Worm (Caenorhabditis elegans) whole organism, L4 larva: ENCODE measurements around the gene C14A4.6.

ENCODE experiments used
- F44E2.7 ChIP-seq: fragments of 200-800 bp; sonication (Bioruptor generic); IDR thresholded peaks from 2 replicates; pipeline ENCODE4 v2.1.2; 2022; ENCODE audit warnings: missing genetic modification characterization, missing compliant biosample characterization
- F49E8.2 ChIP-seq: sonication (generic microtip); optimal IDR thresholded peaks from 2 replicates; lab custom pipeline; 2016; ENCODE audit warnings: missing compliant biosample characterization, mild to moderate bottlenecking, missing genetic modification characterization, borderline replicate concordance
- R02D3.7 ChIP-seq: fragments of 150-350 bp; sonication (generic microtip); optimal IDR thresholded peaks from 3 replicates; lab custom pipeline; 2014; ENCODE audit warnings: missing biosample characterization, missing genetic modification characterization
- T26A8.4 ChIP-seq: fragments of 200-800 bp; sonication (Bioruptor generic); IDR thresholded peaks from 2 replicates; pipeline ENCODE4 v1.3.6; 2022; ENCODE audit warnings: missing genetic modification characterization, missing compliant biosample characterization
- Y105C5A.15 ChIP-seq: fragments of 200-800 bp; sonication (Bioruptor generic); IDR thresholded peaks from 2 replicates; pipeline ENCODE4 v1.3.6; 2022; ENCODE audit warnings: missing genetic modification characterization, missing compliant biosample characterization
- aha-1 ChIP-seq: fragments of 150-350 bp; peaks from one replicate; lab custom pipeline; 2014; ENCODE audit warnings: missing biosample characterization, missing genetic modification characterization
- aly-2 ChIP-seq: sonication (generic microtip); optimal IDR thresholded peaks from 2 replicates; lab custom pipeline; 2018; ENCODE audit warnings: missing biosample characterization, missing genetic modification characterization
- ceh-28 ChIP-seq: fragments of 150-350 bp; optimal IDR thresholded peaks from 2 replicates; lab custom pipeline; 2014; ENCODE audit warnings: missing biosample characterization, missing genetic modification reagents, missing genetic modification characterization
- ceh-32 ChIP-seq: sonication (generic microtip); optimal IDR thresholded peaks from 2 replicates; lab custom pipeline; 2016; ENCODE audit warnings: mild to moderate bottlenecking, missing genetic modification characterization, missing compliant biosample characterization; ENCODE audit not compliant: poor library complexity
- cey-2 ChIP-seq: sonication (generic microtip); optimal IDR thresholded peaks from 3 replicates; lab custom pipeline; 2017; ENCODE audit warnings: missing genetic modification characterization, mild to moderate bottlenecking, missing compliant biosample characterization, antibody characterized with exemption, borderline replicate concordance; ENCODE audit not compliant: insufficient read depth
- ctbp-1 ChIP-seq: fragments of 200-800 bp; sonication (Bioruptor generic); IDR thresholded peaks from 2 replicates; pipeline ENCODE4 v1.3.6; 2022; ENCODE audit warnings: missing genetic modification reagents, missing genetic modification characterization, missing compliant biosample characterization
- daf-16 ChIP-seq, 3 experiments: sonication (generic microtip); optimal IDR thresholded peaks; 2 replicates each; lab custom pipeline; 2016 to 2017; ENCODE audit warnings: missing genetic modification characterization in 3 of 3, missing genetic modification reagents in 3 of 3, mild to moderate bottlenecking in 2 of 3, missing compliant biosample characterization in 2 of 3, missing biosample characterization in 1 of 3, moderate library complexity in 1 of 3
- daf-19 ChIP-seq: fragments of 200-800 bp; sonication (Bioruptor generic); conservative IDR thresholded peaks from 2 replicates; pipeline ENCODE4 v1.3.6; 2022; ENCODE audit warnings: missing genetic modification characterization, missing compliant biosample characterization
- dmd-9 ChIP-seq: fragments of 200-800 bp; sonication (Bioruptor generic); IDR thresholded peaks from 2 replicates; pipeline ENCODE4 v1.3.6; 2022; ENCODE audit warnings: missing genetic modification reagents, missing genetic modification characterization, missing compliant biosample characterization
- dve-1 ChIP-seq: sonication (generic microtip); optimal IDR thresholded peaks from 2 replicates; lab custom pipeline; 2017; ENCODE audit warnings: antibody characterized with exemption, mild to moderate bottlenecking, missing genetic modification characterization, missing compliant biosample characterization; ENCODE audit not compliant: insufficient read depth
- egl-43 ChIP-seq: fragments of 200-800 bp; sonication (Bioruptor generic); IDR thresholded peaks from 2 replicates; pipeline ENCODE4 v1.3.6; 2022; ENCODE audit warnings: missing genetic modification reagents, missing genetic modification characterization, missing compliant biosample characterization
- hlh-11 ChIP-seq: fragments of 200-800 bp; sonication (Bioruptor generic); optimal IDR thresholded peaks from 2 replicates; lab custom pipeline; 2018; ENCODE audit warnings: mild to moderate bottlenecking, missing genetic modification characterization, missing compliant biosample characterization
- hlh-30 ChIP-seq: sonication (generic microtip); optimal IDR thresholded peaks from 2 replicates; lab custom pipeline; 2017; ENCODE audit warnings: antibody characterized with exemption, mild to moderate bottlenecking, missing genetic modification characterization, missing compliant biosample characterization; ENCODE audit not compliant: insufficient read depth
- hmg-1.1 ChIP-seq: fragments of 200-800 bp; sonication (Bioruptor generic); IDR thresholded peaks from 2 replicates; pipeline ENCODE4 v1.3.6; 2022; ENCODE audit warnings: missing genetic modification reagents, missing genetic modification characterization, missing compliant biosample characterization
- jun-1 ChIP-seq: fragments of 150-350 bp; optimal IDR thresholded peaks from 2 replicates; lab custom pipeline; 2014; ENCODE audit warnings: missing biosample characterization, missing genetic modification reagents, missing genetic modification characterization
- lin-1 ChIP-seq: fragments of 200-800 bp; sonication (Bioruptor generic); IDR thresholded peaks from 2 replicates; pipeline ENCODE4 v1.3.6; 2022; ENCODE audit warnings: missing genetic modification reagents, missing genetic modification characterization, missing compliant biosample characterization
- lin-29 ChIP-seq: fragments of 200-800 bp; sonication (Bioruptor generic); IDR thresholded peaks from 2 replicates; pipeline ENCODE4 v1.3.6; 2022; ENCODE audit warnings: missing genetic modification reagents, missing genetic modification characterization, missing compliant biosample characterization
- lin-39 ChIP-seq: fragments of 150-350 bp; optimal IDR thresholded peaks from 2 replicates; lab custom pipeline; 2014; ENCODE audit warnings: missing biosample characterization, missing genetic modification reagents, missing genetic modification characterization
- lir-3 ChIP-seq: sonication (generic microtip); optimal IDR thresholded peaks from 2 replicates; lab custom pipeline; 2016; ENCODE audit warnings: mild to moderate bottlenecking, missing genetic modification characterization, missing compliant biosample characterization
- madf-9 ChIP-seq: fragments of 200-800 bp; sonication (Bioruptor generic); conservative IDR thresholded peaks from 2 replicates; pipeline ENCODE4 v1.3.6; 2022; ENCODE audit warnings: missing genetic modification reagents, missing genetic modification characterization, missing compliant biosample characterization
- mep-1 ChIP-seq: fragments of 150-350 bp; sonication (generic microtip); optimal IDR thresholded peaks from 3 replicates; lab custom pipeline; 2014; ENCODE audit warnings: missing biosample characterization, missing genetic modification characterization
- mes-2 ChIP-seq: sonication (generic microtip); optimal IDR thresholded peaks from 2 replicates; lab custom pipeline; 2016; ENCODE audit warnings: missing genotype, mild to moderate bottlenecking, missing genetic modification characterization, missing compliant biosample characterization; ENCODE audit not compliant: poor library complexity, severe bottlenecking
- mxl-3 ChIP-seq: fragments of 200-800 bp; sonication (Bioruptor generic); optimal IDR thresholded peaks from 2 replicates; lab custom pipeline; 2018; ENCODE audit warnings: mild to moderate bottlenecking, missing genetic modification characterization, missing compliant biosample characterization
- nhr-11 ChIP-seq: fragments of 150-350 bp; optimal IDR thresholded peaks from 2 replicates; lab custom pipeline; 2014; ENCODE audit warnings: missing biosample characterization, missing genetic modification characterization
- nhr-41 ChIP-seq: fragments of 200-800 bp; sonication (Bioruptor generic); IDR thresholded peaks from 2 replicates; pipeline ENCODE4 v1.3.6; 2022; ENCODE audit warnings: missing genetic modification reagents, missing genetic modification characterization, missing compliant biosample characterization
- nhr-48 ChIP-seq: sonication (generic microtip); optimal IDR thresholded peaks from 2 replicates; lab custom pipeline; 2016; ENCODE audit warnings: mild to moderate bottlenecking, missing genetic modification characterization, missing compliant biosample characterization
- nhr-77 ChIP-seq: fragments of 150-350 bp; optimal IDR thresholded peaks from 2 replicates; lab custom pipeline; 2014; ENCODE audit warnings: missing biosample characterization, missing genetic modification characterization
- set-16 ChIP-seq: fragments of 200-800 bp; sonication (Bioruptor generic); IDR thresholded peaks from 2 replicates; pipeline ENCODE4 v1.3.6; 2022; ENCODE audit warnings: missing genetic modification reagents, missing genetic modification characterization, missing compliant biosample characterization
- skn-1 ChIP-seq: fragments of 150-350 bp; optimal IDR thresholded peaks from 2 replicates; lab custom pipeline; 2014; ENCODE audit warnings: missing biosample characterization, missing genetic modification characterization
- snpc-1.2 ChIP-seq: fragments of 200-800 bp; sonication (Bioruptor generic); IDR thresholded peaks from 2 replicates; pipeline ENCODE4 v1.3.6; 2022; ENCODE audit warnings: missing genetic modification reagents, missing genetic modification characterization, missing compliant biosample characterization
- snpc-4 ChIP-seq: fragments of 150-350 bp; optimal IDR thresholded peaks from 2 replicates; lab custom pipeline; 2014; ENCODE audit warnings: missing biosample characterization, missing genetic modification characterization
- unc-62 ChIP-seq, 3 experiments: fragments of 150-350 bp in 1 of 3; sonication (generic microtip); optimal IDR thresholded peaks in 2 of 3; peaks in 1 of 3; 1 replicate in 1 of 3; 2 replicates in 2 of 3; lab custom pipeline; 2014 to 2017; ENCODE audit warnings: missing biosample characterization in 3 of 3, missing genetic modification characterization in 3 of 3, missing genetic modification reagents in 3 of 3, missing genotype in 1 of 3
- ztf-7 ChIP-seq: fragments of 150-350 bp; optimal IDR thresholded peaks from 2 replicates; lab custom pipeline; 2014; ENCODE audit warnings: missing biosample characterization, missing genetic modification characterization

Gene C14A4.6

DNA sequence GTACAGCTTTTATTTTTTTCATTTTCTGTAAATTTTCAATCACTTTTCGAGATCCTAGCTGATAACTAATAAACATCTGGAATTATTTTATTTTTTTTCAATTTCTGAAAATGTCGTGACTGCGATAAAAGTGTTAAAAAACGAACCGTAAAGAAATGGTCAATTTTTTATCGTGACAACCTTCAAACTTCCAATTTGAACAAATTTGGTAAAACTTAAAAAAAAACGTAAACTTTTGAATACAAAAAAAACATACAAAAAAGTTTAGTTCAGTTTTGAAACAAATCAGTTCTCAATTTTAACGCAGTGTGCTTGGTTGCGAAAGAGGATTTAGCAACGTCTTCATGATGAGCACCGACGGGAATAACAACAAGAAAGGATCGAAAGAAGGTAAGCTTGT lies 22.6 kb downstream of the C14A4.6 start, which contains the start of gene C06A1.3:
TSS of gene C06A1.3 (plus strand) at position 301 of the 400 bp plus-strand sequence.
- TF ChIP-seq nhr-77 (tag; lab: Kevin White, UChicago) = no peak
- TF ChIP-seq lin-29 (GFP tag; lab: Robert Waterston, UW) = no peak
- TF ChIP-seq lir-3 (tag; lab: Kevin White, UChicago) = no peak
- TF ChIP-seq F49E8.2 (tag; lab: Kevin White, UChicago) = no peak
- TF ChIP-seq dmd-9 (GFP tag; lab: Robert Waterston, UW) = no peak
- TF ChIP-seq dve-1 (tag; lab: Kevin White, UChicago) = no peak
- no peak for TF ChIP-seq skn-1 (tag; lab: Kevin White, UChicago)
- no peak for TF ChIP-seq ceh-32 (tag; lab: Kevin White, UChicago)
- no peak for TF ChIP-seq R02D3.7
- no peak for TF ChIP-seq lin-1
- no peak for TF ChIP-seq Y105C5A.15 (GFP tag; lab: Robert Waterston, UW)
- no peak for TF ChIP-seq unc-62 (GFP tag; optimal IDR thresholded peaks at IDR 0.05 in 1 of 2; lab: Kevin White, UChicago)
- no peak for TF ChIP-seq unc-62 (tag; optimal IDR thresholded peaks at IDR 0.05; lab: Kevin White, UChicago)
- TF ChIP-seq aly-2 (tag; lab: Kevin White, UChicago) = no peak
- no peak for TF ChIP-seq nhr-48 (tag; lab: Kevin White, UChicago)

DNA sequence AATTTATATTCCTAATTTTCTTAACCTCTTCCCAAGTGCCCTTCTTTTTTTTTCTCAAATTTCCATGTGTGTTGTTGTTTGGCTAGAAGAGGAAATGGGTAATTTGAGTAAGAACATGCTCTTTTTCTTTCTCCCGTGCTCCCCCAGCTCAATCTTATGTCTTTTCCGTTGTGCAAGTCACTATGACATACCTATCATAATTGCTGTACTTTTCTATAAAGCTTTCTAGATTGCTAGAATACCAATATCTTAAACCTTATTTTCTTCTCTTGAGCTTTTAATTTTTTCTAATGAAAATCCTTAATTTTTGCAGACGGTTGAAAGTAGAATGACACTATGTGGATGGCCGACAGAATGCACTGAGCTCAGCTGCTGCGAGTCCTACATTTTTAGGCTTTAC lies 24.3 kb downstream of the C14A4.6 start, which contains the start of gene txt-13:
TSS of gene txt-13 (plus strand) at position 301 of the 400 bp plus-strand sequence.
- no peak for TF ChIP-seq ceh-28 (tag; lab: Kevin White, UChicago)
- no peak for TF ChIP-seq mes-2 (tag; lab: Kevin White, UChicago)
- no peak for TF ChIP-seq ctbp-1
- no peak for TF ChIP-seq aha-1 (tag; lab: Kevin White, UChicago)
- no peak for TF ChIP-seq lin-39 (tag; lab: Kevin White, UChicago)
- TF ChIP-seq hmg-1.1 (GFP tag; lab: Robert Waterston, UW) = no peak

- TF ChIP-seq daf-16 (GFP tag; optimal IDR thresholded peaks at IDR 0.05; lab: Kevin White, UChicago) (peak in 1 of 2 experiments; percentile 54), daf-16 (tag; optimal IDR thresholded peaks at IDR 0.05; lab: Kevin White, UChicago) (no peak), nhr-11 (tag; lab: Kevin White, UChicago) (peak; percentile 75), mes-2 (tag; lab: Kevin White, UChicago) (no peak)
- TF ChIP-seq, all 104 proteins: peak for 2
Observed at ce11 chrII:10569498-10569897, 25.1 kb downstream of the C14A4.6 start.

DNA sequence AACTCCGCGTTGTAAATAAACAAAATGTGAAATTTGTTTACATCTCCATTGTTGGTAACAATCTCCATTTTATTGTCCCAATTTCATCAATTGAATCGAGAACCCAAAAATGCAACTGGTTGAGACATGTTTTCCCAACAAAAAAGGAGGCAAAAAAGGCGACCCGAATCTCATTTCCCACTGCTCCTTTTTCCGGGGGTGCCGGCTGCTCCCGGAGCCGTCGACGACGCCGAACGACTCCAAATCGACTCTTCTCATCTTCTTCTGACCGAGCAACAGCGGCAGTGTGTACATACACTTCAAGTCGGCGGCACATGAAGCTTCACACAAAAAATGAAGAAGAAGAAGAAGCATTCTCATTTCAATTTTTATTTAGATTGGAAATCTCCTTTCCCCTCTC lies 28.1 kb downstream of the C14A4.6 start:
- TF ChIP-seq madf-9 (GFP tag; lab: Robert Waterston, UW) (no peak), hlh-30 (tag; lab: Kevin White, UChicago) (no peak), mep-1 (tag; lab: Kevin White, UChicago) (no peak), unc-62 (GFP tag; optimal IDR thresholded peaks at IDR 0.05 in 1 of 2; lab: Kevin White, UChicago) (no peak), unc-62 (tag; optimal IDR thresholded peaks at IDR 0.05; lab: Kevin White, UChicago) (no peak), mxl-3 (GFP tag; lab: Kevin White, UChicago) (no peak), cey-2 (tag; lab: Kevin White, UChicago) (no peak), snpc-1.2 (GFP tag; lab: Robert Waterston, UW) (no peak), ceh-28 (tag; lab: Kevin White, UChicago) (no peak), jun-1 (no peak), set-16 (GFP tag; lab: Robert Waterston, UW) (peak; percentile 53; the same call in 1 of the 2 replicates), nhr-77 (tag; lab: Kevin White, UChicago) (no peak), aha-1 (tag; lab: Kevin White, UChicago) (peak; percentile 77)
- TF ChIP-seq, all 104 proteins: peak for 2

DNA sequence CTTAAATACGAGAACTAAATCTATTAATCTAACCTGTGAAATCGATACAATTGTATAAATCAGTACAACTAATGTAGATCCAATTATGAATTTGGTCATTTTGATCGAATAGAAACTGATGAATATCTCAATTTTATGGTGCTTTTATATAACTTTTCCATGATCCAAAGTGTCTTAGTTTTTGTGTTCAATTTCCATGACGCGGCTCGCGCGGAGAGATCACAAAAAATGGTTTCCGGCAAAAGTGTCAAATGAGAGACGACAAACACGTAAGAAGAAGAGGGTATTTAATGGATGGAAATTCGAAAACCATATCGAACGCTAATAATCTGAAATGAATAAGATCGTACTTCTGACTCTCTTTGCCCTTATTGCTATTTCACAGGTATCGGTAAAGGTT lies 30.0 kb downstream of the C14A4.6 start, which contains the start of the genes C06A1.6 and C06A1.7:
TSS of gene C06A1.6 (minus strand) at position 101 of the 400 bp plus-strand sequence.
TSS of gene C06A1.7 (plus strand) at position 314 of the 400 bp plus-strand sequence.
- TF ChIP-seq F44E2.7 (GFP tag; lab: Robert Waterston, UW) = no peak
- TF ChIP-seq daf-19 = no peak
- no peak for TF ChIP-seq dve-1 (tag; lab: Kevin White, UChicago)
- TF ChIP-seq nhr-48 (tag; lab: Kevin White, UChicago) = no peak
- no peak for TF ChIP-seq egl-43 (GFP tag; lab: Robert Waterston, UW)
- TF ChIP-seq ceh-32 (tag; lab: Kevin White, UChicago) = no peak
- no peak for TF ChIP-seq snpc-1.2 (GFP tag; lab: Robert Waterston, UW)
- TF ChIP-seq snpc-4 = no peak
- TF ChIP-seq Y105C5A.15 (GFP tag; lab: Robert Waterston, UW) = no peak
- no peak for TF ChIP-seq hlh-11 (tag; lab: Kevin White, UChicago)
- TF ChIP-seq T26A8.4 = no peak
- TF ChIP-seq ztf-7 = no peak
- no peak for TF ChIP-seq nhr-41 (GFP tag; lab: Robert Waterston, UW)
